Worm (Caenorhabditis elegans): ENCODE measurements around the gene C09B9.1.

- TF ChIP-seq ceh-43 (GFP tag; optimal IDR thresholded peaks at IDR 0.05) = no peak
- no peak for TF ChIP-seq nhr-12 (tag; optimal IDR thresholded peaks at IDR 0.05)
- no peak for TF ChIP-seq unc-39 (tag; optimal IDR thresholded peaks at IDR 0.05)
- TF ChIP-seq lsy-2 (tag; optimal IDR thresholded peaks at IDR 0.05) = no peak
- TF ChIP-seq lin-13 (tag; optimal IDR thresholded peaks at IDR 0.05) = no peak
- peak; percentile 4 for TF ChIP-seq unc-62 (GFP tag; optimal IDR thresholded peaks at IDR 0.05)
- no peak for TF ChIP-seq sptf-1 (tag; optimal IDR thresholded peaks at IDR 0.05)
- TF ChIP-seq elt-3 (tag; optimal IDR thresholded peaks at IDR 0.05) = no peak
- TF ChIP-seq ham-2 (GFP tag; optimal IDR thresholded peaks at IDR 0.05) = peak; percentile 59
Measured at ce11 chrIV:5077918-5078317, 40.3 kb downstream of the C09B9.1 start.

Measured in whole organism, mixed stage, embryonic.